Worm (Caenorhabditis elegans) whole organism, L4/young adult: ENCODE data around the gene cwc-15.
"Not testable (repeated sequence)": the region's sequence is repeated elsewhere in the genome, so short reads cannot be mapped to it uniquely, and the experiment has no call there.

Experiments used
- W03F9.2 ChIP-seq: fragments of 150-350 bp; optimal IDR thresholded peaks from 2 replicates; lab custom pipeline; 2014; ENCODE audit warnings: missing biosample characterization, missing genetic modification characterization
- dao-5 ChIP-seq: sonication (generic microtip); optimal IDR thresholded peaks from 2 replicates; lab custom pipeline; 2016; ENCODE audit warnings: missing genotype, missing genetic modification characterization, moderate library complexity, missing compliant biosample characterization
- him-1 ChIP-seq: sonication (generic microtip); optimal IDR thresholded peaks from 2 replicates; lab custom pipeline; 2016; ENCODE audit warnings: missing genotype, missing genetic modification reagents, missing genetic modification characterization, missing compliant biosample characterization

cwc-15 gene

ce11 chrV:16023051-16023450, at the start of gene cwc-15:
Gene cwc-15, plus strand, starts transcription at chrV:16023351.
- TF ChIP-seq W03F9.2 (tag; lab: Kevin White, UChicago) (no peak), dao-5 (tag; lab: Kevin White, UChicago) (no peak), him-1 (tag; lab: Kevin White, UChicago) (no peak)

- TF ChIP-seq him-1 (tag; lab: Kevin White, UChicago): no peak
Measured at ce11 chrV:15974836-15975235, 48.3 kb upstream of the cwc-15 start, which contains the start of gene sru-22. Gene sru-22, minus strand, starts transcription at chrV:15974936.

ce11 chrV:15975845-15976244, 47.3 kb upstream of the cwc-15 start, which contains the start of gene clec-232:
Gene clec-232, plus strand, starts transcription at chrV:15976145.
- TF ChIP-seq dao-5 (tag; lab: Kevin White, UChicago) (no peak), W03F9.2 (tag; lab: Kevin White, UChicago) (no peak), him-1 (tag; lab: Kevin White, UChicago) (no peak)

- TF ChIP-seq W03F9.2 (tag; lab: Kevin White, UChicago): no peak
Measured at ce11 chrV:15978232-15978764, 44.9 kb upstream of the cwc-15 start, which contains the start of gene oac-20. Gene oac-20, plus strand, starts transcription at chrV:15978714.

ce11 chrV:15982733-15983344, 40.3 kb upstream of the cwc-15 start, which contains the start of the genes fbxa-99 and F36G9.13:
Gene fbxa-99, minus strand, starts transcription at chrV:15982854.
Gene F36G9.13, plus strand, starts transcription at chrV:15983294.
- TF ChIP-seq dao-5 (tag; lab: Kevin White, UChicago) (no peak), W03F9.2 (tag; lab: Kevin White, UChicago) (no peak), him-1 (tag; lab: Kevin White, UChicago) (no peak)

- TF ChIP-seq W03F9.2 (tag; lab: Kevin White, UChicago) (no peak), dao-5 (tag; lab: Kevin White, UChicago) (no peak), him-1 (tag; lab: Kevin White, UChicago) (no peak)
Measured at ce11 chrV:15988074-15988473, 35.1 kb upstream of the cwc-15 start, which contains the start of gene F36G9.15. Gene F36G9.15, minus strand, starts transcription at chrV:15988174.

- TF ChIP-seq dao-5, W03F9.2, him-1 (tag; lab: Kevin White, UChicago): not testable (repeated sequence)
Measured at ce11 chrV:15991850-15992249, 31.3 kb upstream of the cwc-15 start, which contains the start of gene C06C6.7. Gene C06C6.7, plus strand, starts transcription at chrV:15992150.

- TF ChIP-seq dao-5 (tag; lab: Kevin White, UChicago) (no peak), W03F9.2 (tag; lab: Kevin White, UChicago) (no peak), him-1 (tag; lab: Kevin White, UChicago) (no peak)
Measured at ce11 chrV:15996655-15997186, 26.4 kb upstream of the cwc-15 start, which contains the start of the genes C06C6.9 and C06C6.8. Gene C06C6.9, minus strand, starts transcription at chrV:15996755. Gene C06C6.8, plus strand, starts transcription at chrV:15997136.

ce11 chrV:16000433-16000832, 22.7 kb upstream of the cwc-15 start, which contains the start of gene nhr-50:
Gene nhr-50, minus strand, starts transcription at chrV:16000631.
- no peak for TF ChIP-seq him-1 (tag; lab: Kevin White, UChicago)
- TF ChIP-seq dao-5 (tag; lab: Kevin White, UChicago): no peak
- TF ChIP-seq W03F9.2 (tag; lab: Kevin White, UChicago): no peak

- TF ChIP-seq dao-5 (tag; lab: Kevin White, UChicago) (no peak), him-1 (tag; lab: Kevin White, UChicago) (no peak), W03F9.2 (tag; lab: Kevin White, UChicago) (no peak)
Measured at ce11 chrV:16002288-16002687, 20.9 kb upstream of the cwc-15 start, which contains the start of gene nhr-63. Gene nhr-63, plus strand, starts transcription at chrV:16002588.

- TF ChIP-seq dao-5 (tag; lab: Kevin White, UChicago): no peak
- TF ChIP-seq him-1 (tag; lab: Kevin White, UChicago): no peak
- no peak for TF ChIP-seq W03F9.2 (tag; lab: Kevin White, UChicago)
Measured at ce11 chrV:16007505-16007904, 15.6 kb upstream of the cwc-15 start, which contains the start of gene str-231. Gene str-231, minus strand, starts transcription at chrV:16007605.

- TF ChIP-seq dao-5 (tag; lab: Kevin White, UChicago) (no peak), W03F9.2 (tag; lab: Kevin White, UChicago) (no peak), him-1 (tag; lab: Kevin White, UChicago) (no peak)
Measured at ce11 chrV:16009564-16009963, 13.6 kb upstream of the cwc-15 start, which contains the start of gene str-233. Gene str-233, minus strand, starts transcription at chrV:16009664.

- TF ChIP-seq him-1 (tag; lab: Kevin White, UChicago): no peak
- no peak for TF ChIP-seq dao-5 (tag; lab: Kevin White, UChicago)
- TF ChIP-seq W03F9.2 (tag; lab: Kevin White, UChicago): no peak
Measured at ce11 chrV:16015652-16016051, 7.5 kb upstream of the cwc-15 start, which contains the start of gene str-232. Gene str-232, minus strand, starts transcription at chrV:16015752.
